Worm (Caenorhabditis elegans) whole organism, L4 larva: ENCODE measurements around the gene F32H5.3.

Experiments used
- D1046.2 ChIP-seq: fragments of 200-800 bp; sonication (Bioruptor generic); IDR thresholded peaks from 2 replicates; pipeline ENCODE4 v1.3.6; 2022; ENCODE audit warnings: missing genetic modification characterization, missing compliant biosample characterization
- F26F4.8 ChIP-seq: fragments of 200-800 bp; sonication (Bioruptor generic); conservative IDR thresholded peaks from 2 replicates; pipeline ENCODE4 v1.3.6; 2022; ENCODE audit warnings: missing genetic modification characterization, missing compliant biosample characterization
- F37D6.2 ChIP-seq: sonication (generic microtip); optimal IDR thresholded peaks from 2 replicates; lab custom pipeline; 2016; ENCODE audit warnings: mild to moderate bottlenecking, missing genetic modification characterization, missing compliant biosample characterization
- F44E2.7 ChIP-seq: fragments of 200-800 bp; sonication (Bioruptor generic); IDR thresholded peaks from 2 replicates; pipeline ENCODE4 v2.1.2; 2022; ENCODE audit warnings: missing genetic modification characterization, missing compliant biosample characterization
- F49E8.2 ChIP-seq: sonication (generic microtip); optimal IDR thresholded peaks from 2 replicates; lab custom pipeline; 2016; ENCODE audit warnings: missing compliant biosample characterization, mild to moderate bottlenecking, missing genetic modification characterization, borderline replicate concordance
- R02D3.7 ChIP-seq: fragments of 150-350 bp; sonication (generic microtip); optimal IDR thresholded peaks from 3 replicates; lab custom pipeline; 2014; ENCODE audit warnings: missing biosample characterization, missing genetic modification characterization
- T20F7.1 ChIP-seq: fragments of 200-800 bp; sonication (Bioruptor generic); optimal IDR thresholded peaks from 2 replicates; lab custom pipeline; 2018; ENCODE audit warnings: mild to moderate bottlenecking, missing genetic modification characterization, missing compliant biosample characterization
- Y105C5A.15 ChIP-seq: fragments of 200-800 bp; sonication (Bioruptor generic); IDR thresholded peaks from 2 replicates; pipeline ENCODE4 v1.3.6; 2022; ENCODE audit warnings: missing genetic modification characterization, missing compliant biosample characterization
- Y5F2A.4 ChIP-seq: fragments of 200-800 bp; sonication (Bioruptor generic); optimal IDR thresholded peaks from 2 replicates; lab custom pipeline; 2018; ENCODE audit warnings: mild to moderate bottlenecking, missing genetic modification characterization, missing compliant biosample characterization
- Y75B8A.6 ChIP-seq: fragments of 200-800 bp; sonication (Bioruptor generic); IDR thresholded peaks from 2 replicates; pipeline ENCODE4 v1.3.6; 2022; ENCODE audit warnings: missing genetic modification reagents, missing genetic modification characterization, missing compliant biosample characterization
- ZK337.2 ChIP-seq: fragments of 200-800 bp; sonication (Bioruptor generic); IDR thresholded peaks from 2 replicates; pipeline ENCODE4 v1.3.6; 2022; ENCODE audit warnings: missing genetic modification reagents, missing genetic modification characterization, missing compliant biosample characterization
- arid-1 ChIP-seq: fragments of 200-800 bp; sonication (Bioruptor generic); conservative IDR thresholded peaks from 2 replicates; pipeline ENCODE4 v1.3.6; 2022; ENCODE audit warnings: missing genetic modification reagents, missing genetic modification characterization, missing compliant biosample characterization
- attf-4 ChIP-seq: sonication (generic microtip); optimal IDR thresholded peaks from 3 replicates; lab custom pipeline; 2017; ENCODE audit warnings: missing biosample characterization, missing genetic modification characterization
- ceh-20 ChIP-seq: fragments of 200-800 bp; sonication (Bioruptor generic); IDR thresholded peaks from 2 replicates; pipeline ENCODE4 v1.3.6; 2022; ENCODE audit warnings: missing genetic modification reagents, missing genetic modification characterization, missing compliant biosample characterization
- ceh-62 ChIP-seq: sonication (generic microtip); optimal IDR thresholded peaks from 2 replicates; lab custom pipeline; 2017; ENCODE audit warnings: missing biosample characterization, missing genetic modification characterization
- ceh-82 ChIP-seq: sonication (generic microtip); optimal IDR thresholded peaks from 2 replicates; lab custom pipeline; 2017; ENCODE audit warnings: missing biosample characterization, missing genetic modification characterization
- cey-2 ChIP-seq: sonication (generic microtip); optimal IDR thresholded peaks from 3 replicates; lab custom pipeline; 2017; ENCODE audit warnings: missing genetic modification characterization, mild to moderate bottlenecking, missing compliant biosample characterization, antibody characterized with exemption, borderline replicate concordance; ENCODE audit not compliant: insufficient read depth
- daf-12 ChIP-seq: fragments of 150-350 bp; optimal IDR thresholded peaks from 2 replicates; lab custom pipeline; 2014; ENCODE audit warnings: missing biosample characterization, missing genetic modification reagents, missing genetic modification characterization
- dmd-6 ChIP-seq: fragments of 200-800 bp; sonication (Bioruptor generic); IDR thresholded peaks from 2 replicates; pipeline ENCODE4 v1.3.6; 2022; ENCODE audit warnings: missing genetic modification reagents, missing genetic modification characterization, missing compliant biosample characterization
- dmd-8 ChIP-seq: fragments of 200-800 bp; sonication (Bioruptor generic); IDR thresholded peaks from 2 replicates; pipeline ENCODE4 v1.3.6; 2022; ENCODE audit warnings: missing genetic modification characterization, missing compliant biosample characterization
- dpl-1 ChIP-seq: fragments of 150-350 bp; optimal IDR thresholded peaks from 2 replicates; lab custom pipeline; 2014; ENCODE audit warnings: missing biosample characterization, missing genetic modification reagents, missing genetic modification characterization
- duxl-1 ChIP-seq: sonication (generic microtip); optimal IDR thresholded peaks from 2 replicates; lab custom pipeline; 2016; ENCODE audit warnings: mild to moderate bottlenecking, missing genetic modification characterization, moderate library complexity, missing compliant biosample characterization; ENCODE audit not compliant: poor library complexity
- egl-43 ChIP-seq: fragments of 200-800 bp; sonication (Bioruptor generic); IDR thresholded peaks from 2 replicates; pipeline ENCODE4 v1.3.6; 2022; ENCODE audit warnings: missing genetic modification reagents, missing genetic modification characterization, missing compliant biosample characterization
- fos-1 ChIP-seq: fragments of 150-350 bp; optimal IDR thresholded peaks from 2 replicates; lab custom pipeline; 2014; ENCODE audit warnings: missing biosample characterization, missing genetic modification characterization
- gei-8 ChIP-seq: fragments of 200-800 bp; sonication (Bioruptor generic); optimal IDR thresholded peaks from 2 replicates; lab custom pipeline; 2018; ENCODE audit warnings: mild to moderate bottlenecking, missing genetic modification characterization, missing compliant biosample characterization
- hif-1 ChIP-seq, 2 experiments: sonication (generic microtip); optimal IDR thresholded peaks; 2 replicates each; lab custom pipeline; 2016 to 2017; ENCODE audit warnings: missing compliant biosample characterization in 2 of 2, missing genetic modification characterization in 2 of 2, missing genetic modification reagents in 2 of 2, missing genotype in 2 of 2, mild to moderate bottlenecking in 1 of 2
- hlh-30 ChIP-seq: sonication (generic microtip); optimal IDR thresholded peaks from 2 replicates; lab custom pipeline; 2017; ENCODE audit warnings: antibody characterized with exemption, mild to moderate bottlenecking, missing genetic modification characterization, missing compliant biosample characterization; ENCODE audit not compliant: insufficient read depth
- jun-1 ChIP-seq: fragments of 150-350 bp; optimal IDR thresholded peaks from 2 replicates; lab custom pipeline; 2014; ENCODE audit warnings: missing biosample characterization, missing genetic modification reagents, missing genetic modification characterization
- lin-13 ChIP-seq: fragments of 150-350 bp; optimal IDR thresholded peaks from 2 replicates; lab custom pipeline; 2014; ENCODE audit warnings: missing biosample characterization, missing genetic modification reagents, missing genetic modification characterization
- lin-39 ChIP-seq: fragments of 150-350 bp; optimal IDR thresholded peaks from 2 replicates; lab custom pipeline; 2014; ENCODE audit warnings: missing biosample characterization, missing genetic modification reagents, missing genetic modification characterization
- lsy-2 ChIP-seq, 2 experiments: fragments of 150-350 bp in 1 of 2; sonication (generic microtip) in 1 of 2; optimal IDR thresholded peaks; 2 replicates each; lab custom pipeline; 2014 to 2017; ENCODE audit warnings: missing biosample characterization in 2 of 2, missing genetic modification characterization in 2 of 2
- madf-9 ChIP-seq: fragments of 200-800 bp; sonication (Bioruptor generic); conservative IDR thresholded peaks from 2 replicates; pipeline ENCODE4 v1.3.6; 2022; ENCODE audit warnings: missing genetic modification reagents, missing genetic modification characterization, missing compliant biosample characterization
- mdl-1 ChIP-seq, 2 experiments: fragments of 150-350 bp in 1 of 2; sonication (generic microtip) in 1 of 2; optimal IDR thresholded peaks; 2 replicates each; lab custom pipeline; 2014 to 2017; ENCODE audit warnings: missing biosample characterization in 2 of 2, missing genetic modification characterization in 2 of 2
- mep-1 ChIP-seq: fragments of 150-350 bp; sonication (generic microtip); optimal IDR thresholded peaks from 3 replicates; lab custom pipeline; 2014; ENCODE audit warnings: missing biosample characterization, missing genetic modification characterization
- nhr-237 ChIP-seq: sonication (generic microtip); optimal IDR thresholded peaks from 2 replicates; lab custom pipeline; 2017; ENCODE audit warnings: missing biosample characterization, missing genetic modification characterization
- nhr-25 ChIP-seq: sonication (generic microtip); optimal IDR thresholded peaks from 2 replicates; lab custom pipeline; 2017; ENCODE audit warnings: missing genetic modification characterization, mild to moderate bottlenecking, missing compliant biosample characterization, antibody characterized with exemption, moderate library complexity, borderline replicate concordance; ENCODE audit not compliant: insufficient read depth
- nhr-28 ChIP-seq: fragments of 150-350 bp; optimal IDR thresholded peaks from 2 replicates; lab custom pipeline; 2014; ENCODE audit warnings: missing biosample characterization, missing genetic modification characterization
- nhr-48 ChIP-seq: sonication (generic microtip); optimal IDR thresholded peaks from 2 replicates; lab custom pipeline; 2016; ENCODE audit warnings: mild to moderate bottlenecking, missing genetic modification characterization, missing compliant biosample characterization
- nhr-6 ChIP-seq: fragments of 150-350 bp; optimal IDR thresholded peaks from 2 replicates; lab custom pipeline; 2014; ENCODE audit warnings: missing biosample characterization, missing genetic modification characterization
- pha-4 ChIP-seq, 2 experiments: fragments of 150-350 bp in 1 of 2; fragments of 200-800 bp in 1 of 2; sonication (Bioruptor generic) in 1 of 2; IDR thresholded peaks in 1 of 2; optimal IDR thresholded peaks in 1 of 2; 2 replicates each; pipeline versions ENCODE4 v1.3.6 to Lab custom; 2014 to 2022; ENCODE audit warnings: missing genetic modification characterization in 2 of 2, missing genetic modification reagents in 2 of 2, missing biosample characterization in 1 of 2, missing compliant biosample characterization in 1 of 2
- sdz-12 ChIP-seq: fragments of 200-800 bp; sonication (Bioruptor generic); optimal IDR thresholded peaks from 2 replicates; lab custom pipeline; 2018; ENCODE audit warnings: mild to moderate bottlenecking, missing genetic modification characterization, missing compliant biosample characterization
- set-16 ChIP-seq: fragments of 200-800 bp; sonication (Bioruptor generic); IDR thresholded peaks from 2 replicates; pipeline ENCODE4 v1.3.6; 2022; ENCODE audit warnings: missing genetic modification reagents, missing genetic modification characterization, missing compliant biosample characterization
- snpc-1.2 ChIP-seq: fragments of 200-800 bp; sonication (Bioruptor generic); IDR thresholded peaks from 2 replicates; pipeline ENCODE4 v1.3.6; 2022; ENCODE audit warnings: missing genetic modification reagents, missing genetic modification characterization, missing compliant biosample characterization
- spr-3 ChIP-seq: fragments of 200-800 bp; sonication (Bioruptor generic); optimal IDR thresholded peaks from 2 replicates; lab custom pipeline; 2018; ENCODE audit warnings: mild to moderate bottlenecking, missing genetic modification characterization, missing compliant biosample characterization
- tag-97 ChIP-seq: fragments of 200-800 bp; sonication (Bioruptor generic); IDR thresholded peaks from 2 replicates; pipeline ENCODE4 v1.3.6; 2022; ENCODE audit warnings: missing genetic modification characterization, missing compliant biosample characterization
- unc-130 ChIP-seq: sonication (generic microtip); optimal IDR thresholded peaks from 2 replicates; lab custom pipeline; 2016; ENCODE audit warnings: missing genetic modification reagents, missing genetic modification characterization, missing compliant biosample characterization
- unc-39 ChIP-seq: sonication (generic microtip); optimal IDR thresholded peaks from 2 replicates; lab custom pipeline; 2017; ENCODE audit warnings: missing biosample characterization, missing genetic modification characterization
- zip-11 ChIP-seq: fragments of 200-800 bp; sonication (Bioruptor generic); IDR thresholded peaks from 2 replicates; pipeline ENCODE4 v1.3.6; 2022; ENCODE audit warnings: missing genetic modification characterization, missing compliant biosample characterization
- zip-2 ChIP-seq: fragments of 150-350 bp; optimal IDR thresholded peaks from 2 replicates; lab custom pipeline; 2014; ENCODE audit warnings: missing biosample characterization, missing genetic modification characterization
- ztf-11 ChIP-seq: fragments of 150-350 bp; optimal IDR thresholded peaks from 2 replicates; lab custom pipeline; 2014; ENCODE audit warnings: missing biosample characterization, missing genetic modification characterization
- ztf-7 ChIP-seq: fragments of 150-350 bp; optimal IDR thresholded peaks from 2 replicates; lab custom pipeline; 2014; ENCODE audit warnings: missing biosample characterization, missing genetic modification characterization

Gene F32H5.3

ce11 chrV:13377130-13377529 is 18.0 kb downstream of the F32H5.3 start (continued):
- TF ChIP-seq sdz-12 (GFP tag; lab: Kevin White, UChicago), result no peak
- no peak for TF ChIP-seq lin-39 (tag; lab: Kevin White, UChicago)
- TF ChIP-seq mep-1 (tag; lab: Kevin White, UChicago), result peak; percentile 66
- TF ChIP-seq lsy-2 (tag; optimal IDR thresholded peaks at IDR 0.05; lab: Kevin White, UChicago), result peak in 1 of 2 experiments; percentile 26
- TF ChIP-seq Y75B8A.6 (GFP tag; lab: Robert Waterston, UW), result no peak
- no peak for TF ChIP-seq F49E8.2 (tag; lab: Kevin White, UChicago)
- TF ChIP-seq nhr-6 (tag; lab: Kevin White, UChicago), result peak; percentile 65
- no peak for TF ChIP-seq nhr-25
- TF ChIP-seq ZK337.2, result no peak
- TF ChIP-seq dmd-8, result no peak
- TF ChIP-seq hlh-30 (tag; lab: Kevin White, UChicago), result peak; percentile 69
- no peak for TF ChIP-seq Y105C5A.15 (GFP tag; lab: Robert Waterston, UW)
- TF ChIP-seq nhr-28 (tag; lab: Kevin White, UChicago), result peak; percentile 62
- TF ChIP-seq tag-97 (GFP tag; lab: Robert Waterston, UW), result no peak
- no peak for TF ChIP-seq F26F4.8 (GFP tag; lab: Robert Waterston, UW)
- no peak for TF ChIP-seq zip-2
- no peak for TF ChIP-seq F37D6.2 (tag; lab: Kevin White, UChicago)
- TF ChIP-seq fos-1 (tag; lab: Kevin White, UChicago), result no peak
- TF ChIP-seq unc-130 (GFP tag; lab: Kevin White, UChicago), result no peak
- no peak for TF ChIP-seq ceh-20 (GFP tag; lab: Robert Waterston, UW)
- no peak for TF ChIP-seq ceh-62 (tag; lab: Kevin White, UChicago)
- no peak for TF ChIP-seq jun-1 (tag; lab: Kevin White, UChicago)
- TF ChIP-seq lin-13 (GFP tag; lab: Kevin White, UChicago), result no peak
- no peak for TF ChIP-seq spr-3 (GFP tag; lab: Kevin White, UChicago)
- no peak for TF ChIP-seq egl-43 (GFP tag; lab: Robert Waterston, UW)
- TF ChIP-seq attf-4, result no peak
- no peak for TF ChIP-seq dpl-1 (GFP tag; lab: Kevin White, UChicago)
- TF ChIP-seq snpc-1.2, result no peak
- TF ChIP-seq zip-11 (GFP tag; lab: Robert Waterston, UW), result no peak
- no peak for TF ChIP-seq daf-12 (tag; lab: Kevin White, UChicago)
- no peak for TF ChIP-seq nhr-237 (tag; lab: Kevin White, UChicago)
- TF ChIP-seq gei-8 (GFP tag; lab: Kevin White, UChicago), result no peak
- no peak for TF ChIP-seq set-16
- TF ChIP-seq hif-1 (tag; optimal IDR thresholded peaks at IDR 0.05; lab: Kevin White, UChicago), result peak in 1 of 2 experiments; percentile 27
- no peak for TF ChIP-seq arid-1 (GFP tag; lab: Robert Waterston, UW)
- TF ChIP-seq cey-2 (tag; lab: Kevin White, UChicago), result peak; percentile 50
- TF ChIP-seq unc-39 (tag; lab: Kevin White, UChicago), result no peak
- peak; percentile 13 for TF ChIP-seq nhr-48
- TF ChIP-seq F44E2.7, result no peak
- peak in 1 of 2 experiments; percentile 26 for TF ChIP-seq mdl-1 (tag; optimal IDR thresholded peaks at IDR 0.05; lab: Kevin White, UChicago)
- TF ChIP-seq R02D3.7 (tag; lab: Kevin White, UChicago), result no peak
- TF ChIP-seq duxl-1 (tag; lab: Kevin White, UChicago), result no peak
- TF ChIP-seq dmd-6, result peak; percentile 89
- TF ChIP-seq ztf-7 (tag; lab: Kevin White, UChicago), result no peak
- no peak for TF ChIP-seq madf-9 (GFP tag; lab: Robert Waterston, UW)
- TF ChIP-seq ztf-11 (tag; lab: Kevin White, UChicago), result no peak
- no peak for TF ChIP-seq Y5F2A.4
- TF ChIP-seq D1046.2 (GFP tag; lab: Robert Waterston, UW), result no peak
- TF ChIP-seq T20F7.1 (GFP tag; lab: Kevin White, UChicago), result peak; percentile 41
- TF ChIP-seq pha-4 (GFP tag; IDR thresholded peaks at IDR 0.05; lab: Robert Waterston, UW), result no peak
- no peak for TF ChIP-seq pha-4 (tag; optimal IDR thresholded peaks at IDR 0.05; lab: Kevin White, UChicago)
- no peak for TF ChIP-seq ceh-82 (tag; lab: Kevin White, UChicago)
